Fruit fly (Drosophila melanogaster): ENCODE measurements around the gene Hmgcr.

The Hmgcr gene

dm6 chr3R:23722680-23723372 is 10.3 kb upstream of the Hmgcr start, which contains the start of gene CG10365 (continued):
- TF ChIP-seq her (GFP tag; optimal IDR thresholded peaks at IDR 0.05) (no peak), odd (GFP tag; optimal IDR thresholded peaks at IDR 0.05) (peak; percentile 76), al (GFP tag; IDR thresholded peaks at IDR 0.05) (peak; percentile 68), CTCF (GFP tag; optimal IDR thresholded peaks at IDR 0.05) (no peak), D19A (tag; optimal IDR thresholded peaks at IDR 0.05) (peak; percentile 76), CG11247 (GFP tag; IDR thresholded peaks at IDR 0.05) (peak; percentile 78), CHES-1-like (GFP tag; optimal IDR thresholded peaks at IDR 0.05) (no peak), Six4 (GFP tag; optimal IDR thresholded peaks at IDR 0.05) (peak; percentile 49), bowl (GFP tag; IDR thresholded peaks at IDR 0.05) (peak; percentile 67; the same call in 1 of the 2 replicates), CG2889 (GFP tag; IDR thresholded peaks at IDR 0.05) (0 out of 3 replicates have a peak, but pooled peaks have one; percentile 28), HLHmδ (GFP tag; optimal IDR thresholded peaks at IDR 0.05) (no peak), Doc2 (GFP tag; IDR thresholded peaks at IDR 0.05) (no peak), hb (GFP tag; IDR thresholded peaks at IDR 0.05; ENCODE audit: partially characterized antibody) (no peak), CG8944 (GFP tag; optimal IDR thresholded peaks at IDR 0.05) (no peak), fd64A (GFP tag; optimal IDR thresholded peaks at IDR 0.05) (no peak), Blimp-1 (GFP tag; optimal IDR thresholded peaks at IDR 0.05) (peak; percentile 85), bbx (GFP tag; IDR thresholded peaks at IDR 0.05; ENCODE audit: partially characterized antibody) (0 out of 2 replicates have a peak, but pooled peaks have one; percentile 13), MTF-1 (GFP tag; optimal IDR thresholded peaks at IDR 0.05; ENCODE audit: borderline replicate concordance) (peak; percentile 58)

- TF ChIP-seq ssp (GFP tag; IDR thresholded peaks at IDR 0.05) = no peak
- TF ChIP-seq lilli (GFP tag; optimal IDR thresholded peaks at IDR 0.05) = no peak
- peak; percentile 62 for TF ChIP-seq Sry-β (GFP tag; optimal IDR thresholded peaks at IDR 0.05)
- TF ChIP-seq CrebB (tag; optimal IDR thresholded peaks at IDR 0.05) = peak; percentile 48
- TF ChIP-seq CG5245 (GFP tag; optimal IDR thresholded peaks at IDR 0.05) = no peak
- TF ChIP-seq CG32532 (GFP tag; IDR thresholded peaks at IDR 0.05) = no peak
- peak; percentile 34; the same call in 1 of the 2 replicates for TF ChIP-seq CG31441 (GFP tag; IDR thresholded peaks at IDR 0.05)
- TF ChIP-seq CG10565 (GFP tag; optimal IDR thresholded peaks at IDR 0.05) = no peak
- no peak for TF ChIP-seq Dad (GFP tag; optimal IDR thresholded peaks at IDR 0.05)
- peak; percentile 10 for TF ChIP-seq CG2202 (tag; optimal IDR thresholded peaks at IDR 0.05)
- no peak for TF ChIP-seq Dp (GFP tag; optimal IDR thresholded peaks at IDR 0.05)
- TF ChIP-seq NK7.1 (GFP tag; optimal IDR thresholded peaks at IDR 0.05) = no peak
- no peak for TF ChIP-seq CG3847 (GFP tag; IDR thresholded peaks at IDR 0.05)
- peak; percentile 51 for TF ChIP-seq CG12299 (tag; optimal IDR thresholded peaks at IDR 0.05)
- peak; percentile 25 for TF ChIP-seq CG17385 (GFP tag; optimal IDR thresholded peaks at IDR 0.05)
- TF ChIP-seq shn (GFP tag; optimal IDR thresholded peaks at IDR 0.05) = no peak
- no peak for TF ChIP-seq HLH4C (GFP tag; IDR thresholded peaks at IDR 0.05; ENCODE audit: partially characterized antibody)
- no peak for TF ChIP-seq CG15073 (GFP tag; optimal IDR thresholded peaks at IDR 0.05)
- TF ChIP-seq prd (optimal IDR thresholded peaks at IDR 0.05) = no peak
- TF ChIP-seq prd (GFP tag; IDR thresholded peaks at IDR 0.05) = peak; percentile 41; the same call in 1 of the 3 replicates
- TF ChIP-seq CG10209 (GFP tag; optimal IDR thresholded peaks at IDR 0.05) = peak; percentile 31
- TF ChIP-seq Atf3 (GFP tag; optimal IDR thresholded peaks at IDR 0.05) = no peak
- TF ChIP-seq pb (GFP tag; optimal IDR thresholded peaks at IDR 0.05) = peak; percentile 73
- TF ChIP-seq en (GFP tag; optimal IDR thresholded peaks at IDR 0.05) = no peak
- no peak for TF ChIP-seq CG2129 (GFP tag; IDR thresholded peaks at IDR 0.05; ENCODE audit: partially characterized antibody)
- TF ChIP-seq Gug (GFP tag; IDR thresholded peaks at IDR 0.05) = no peak
- peak; percentile 75 for TF ChIP-seq eyg (GFP tag; optimal IDR thresholded peaks at IDR 0.05)
- TF ChIP-seq CG32772 (GFP tag; IDR thresholded peaks at IDR 0.05) = no peak
- TF ChIP-seq tna (GFP tag; IDR thresholded peaks at IDR 0.05; ENCODE audit: partially characterized antibody) = no peak
- no peak for TF ChIP-seq CG42726 (GFP tag; IDR thresholded peaks at IDR 0.05; ENCODE audit: partially characterized antibody)
- TF ChIP-seq CG2199 (GFP tag; IDR thresholded peaks at IDR 0.05) = 0 out of 3 replicates have a peak, but pooled peaks have one; percentile 42
Measured at dm6 chr3R:23723381-23724034, 9.6 kb upstream of the Hmgcr start.
